Fruit fly (Drosophila melanogaster) whole organism, embryonic: ENCODE results near the gene Cmtr1.

Experiments used
- ATbp ChIP-seq: fragments of 200-800 bp; sonication (Bioruptor generic); optimal IDR thresholded peaks from 2 replicates; lab custom pipeline; 2017; ENCODE audit warnings: missing biosample characterization, mild to moderate bottlenecking, missing genetic modification characterization, missing genetic modification reagents
- Antp ChIP-seq: fragments of 200-800 bp; sonication (Bioruptor generic); optimal IDR thresholded peaks from 3 replicates; lab custom pipeline; 2016; ENCODE audit warnings: missing biosample characterization, missing genetic modification characterization
- CG10267 ChIP-seq: fragments of 200-800 bp; sonication (Bioruptor generic); optimal IDR thresholded peaks from 2 replicates; lab custom pipeline; 2018; ENCODE audit warnings: missing biosample characterization, mild to moderate bottlenecking, missing genetic modification characterization, moderate library complexity
- CG10274 ChIP-seq: fragments of 200-800 bp; sonication (Bioruptor generic); optimal IDR thresholded peaks from 3 replicates; lab custom pipeline; 2017; ENCODE audit warnings: missing biosample characterization, mild to moderate bottlenecking, missing genetic modification characterization
- CG10366 ChIP-seq: fragments of 200-800 bp; sonication (Bioruptor generic); IDR thresholded peaks from 2 replicates; pipeline ENCODE4 v1.3.6; 2022; ENCODE audit warnings: missing biosample characterization, missing genetic modification characterization
- CG10959 ChIP-seq: fragments of 200-800 bp; sonication (Bioruptor generic); IDR thresholded peaks from 2 replicates; pipeline ENCODE4 v1.3.6; 2022; ENCODE audit warnings: missing biosample characterization, missing genetic modification characterization
- CG12391 ChIP-seq: fragments of 200-800 bp; sonication (Bioruptor generic); optimal IDR thresholded peaks from 3 replicates; lab custom pipeline; 2018; ENCODE audit warnings: missing biosample characterization, mild to moderate bottlenecking, missing genetic modification characterization, moderate library complexity
- CG14860 ChIP-seq: fragments of 200-800 bp; sonication (Bioruptor generic); IDR thresholded peaks from 3 replicates; pipeline ENCODE4 v1.3.6; 2022; ENCODE audit warnings: missing biosample characterization, missing genetic modification characterization; ENCODE audit not compliant: partially characterized antibody
- CG1602 ChIP-seq: fragments of 200-800 bp; sonication (Bioruptor generic); optimal IDR thresholded peaks from 3 replicates; lab custom pipeline; 2016; ENCODE audit warnings: missing biosample characterization, missing genetic modification characterization
- CG1603 ChIP-seq: fragments of 200-800 bp; sonication (Bioruptor generic); optimal IDR thresholded peaks from 2 replicates; lab custom pipeline; 2019; ENCODE audit warnings: missing biosample characterization, mild to moderate bottlenecking, missing genetic modification characterization, moderate library complexity
- CG18599 ChIP-seq: fragments of 200-800 bp; sonication (Bioruptor generic); optimal IDR thresholded peaks from 3 replicates; lab custom pipeline; 2017; ENCODE audit warnings: missing biosample characterization, missing genetic modification characterization, mild to moderate bottlenecking, moderate library complexity, missing genetic modification reagents
- CG2116 ChIP-seq: fragments of 200-800 bp; sonication (Bioruptor generic); optimal IDR thresholded peaks from 3 replicates; lab custom pipeline; 2018; ENCODE audit warnings: missing biosample characterization, mild to moderate bottlenecking, missing genetic modification characterization
- CG3065 ChIP-seq: fragments of 200-800 bp; sonication (Bioruptor generic); optimal IDR thresholded peaks from 2 replicates; lab custom pipeline; 2016; ENCODE audit warnings: missing biosample characterization, missing genetic modification characterization
- CG32767 ChIP-seq: fragments of 200-800 bp; sonication (Bioruptor generic); IDR thresholded peaks from 2 replicates; pipeline ENCODE4 v1.3.6; 2022; ENCODE audit warnings: missing biosample characterization, missing genetic modification characterization
- CG43689 ChIP-seq: fragments of 200-800 bp; sonication (Bioruptor generic); IDR thresholded peaks from 2 replicates; pipeline ENCODE4 v1.3.6; 2022; ENCODE audit warnings: missing biosample characterization, missing genetic modification characterization
- CG4617 ChIP-seq: fragments of 200-800 bp; sonication (Bioruptor generic); optimal IDR thresholded peaks from 3 replicates; lab custom pipeline; 2016; ENCODE audit warnings: missing biosample characterization, missing genetic modification characterization, borderline replicate concordance
- CG6175 ChIP-seq: fragments of 200-800 bp; sonication (Bioruptor generic); IDR thresholded peaks from 3 replicates; pipeline ENCODE4 v1.3.6; 2022; ENCODE audit warnings: missing biosample characterization, missing genetic modification characterization
- CG7556 ChIP-seq: fragments of 200-800 bp; sonication (Bioruptor generic); optimal IDR thresholded peaks from 2 replicates; lab custom pipeline; 2017; ENCODE audit warnings: missing biosample characterization, mild to moderate bottlenecking, missing genetic modification characterization
- CG7963 ChIP-seq: fragments of 200-800 bp; sonication (Bioruptor generic); IDR thresholded peaks from 3 replicates; pipeline ENCODE4 v1.3.6; 2022; ENCODE audit warnings: missing biosample characterization, missing genetic modification characterization; ENCODE audit not compliant: partially characterized antibody
- CG8388 ChIP-seq: fragments of 200-800 bp; sonication (Bioruptor generic); optimal IDR thresholded peaks from 2 replicates; lab custom pipeline; 2019; ENCODE audit warnings: missing biosample characterization, mild to moderate bottlenecking, missing genetic modification characterization, moderate library complexity
- CG9817 ChIP-seq: fragments of 200-800 bp; sonication (Bioruptor generic); optimal IDR thresholded peaks from 2 replicates; lab custom pipeline; 2018; ENCODE audit warnings: missing biosample characterization, mild to moderate bottlenecking, missing genetic modification characterization, moderate library complexity
- CG9932 ChIP-seq: fragments of 200-800 bp; sonication (Bioruptor generic); IDR thresholded peaks from 2 replicates; pipeline ENCODE4 v1.3.6; 2022; ENCODE audit warnings: missing biosample characterization, missing genetic modification characterization
- D19B ChIP-seq: fragments of 200-800 bp; sonication (Bioruptor generic); optimal IDR thresholded peaks from 2 replicates; lab custom pipeline; 2017; ENCODE audit warnings: missing biosample characterization, mild to moderate bottlenecking, missing genetic modification characterization
- Dip3 ChIP-seq: fragments of 200-800 bp; sonication (Bioruptor generic); optimal IDR thresholded peaks from 3 replicates; lab custom pipeline; 2016; ENCODE audit warnings: missing biosample characterization, missing genetic modification characterization
- Dp ChIP-seq: fragments of 200-800 bp; sonication (Bioruptor generic); optimal IDR thresholded peaks from 2 replicates; lab custom pipeline; 2018; ENCODE audit warnings: missing biosample characterization, mild to moderate bottlenecking, missing genetic modification characterization, moderate library complexity
- HmgD ChIP-seq: fragments of 200-800 bp; sonication (Bioruptor generic); optimal IDR thresholded peaks from 3 replicates; lab custom pipeline; 2016; ENCODE audit warnings: missing biosample characterization, missing genetic modification characterization
- MESR4 ChIP-seq: fragments of 200-800 bp; sonication (Bioruptor generic); optimal IDR thresholded peaks from 2 replicates; lab custom pipeline; 2018; ENCODE audit warnings: missing biosample characterization, mild to moderate bottlenecking, missing genetic modification characterization, moderate library complexity
- Neu2 ChIP-seq: fragments of 200-800 bp; sonication (Bioruptor generic); optimal IDR thresholded peaks from 3 replicates; lab custom pipeline; 2016; ENCODE audit warnings: missing biosample characterization, missing genetic modification characterization, borderline replicate concordance
- Scr ChIP-seq: fragments of 200-800 bp; sonication (Bioruptor generic); IDR thresholded peaks from 2 replicates; pipeline ENCODE4 v1.3.6; 2022; ENCODE audit warnings: missing biosample characterization, missing genetic modification characterization; ENCODE audit not compliant: partially characterized antibody
- Sry-β ChIP-seq: fragments of 200-800 bp; sonication (Bioruptor generic); optimal IDR thresholded peaks from 2 replicates; lab custom pipeline; 2018; ENCODE audit warnings: missing biosample characterization, mild to moderate bottlenecking, missing genetic modification characterization, moderate library complexity
- Sry-δ ChIP-seq: fragments of 200-800 bp; sonication (Bioruptor generic); optimal IDR thresholded peaks from 2 replicates; lab custom pipeline; 2016; ENCODE audit warnings: missing biosample characterization, missing genetic modification characterization
- ac ChIP-seq: fragments of 200-800 bp; sonication (Bioruptor generic); optimal IDR thresholded peaks from 3 replicates; lab custom pipeline; 2017; ENCODE audit warnings: missing biosample characterization, mild to moderate bottlenecking, missing genetic modification characterization
- ase ChIP-seq: fragments of 200-800 bp; sonication (Bioruptor generic); IDR thresholded peaks from 3 replicates; pipeline ENCODE4 v1.3.6; 2022; ENCODE audit warnings: missing biosample characterization, missing genetic modification characterization
- bbx ChIP-seq: fragments of 200-800 bp; sonication (Bioruptor generic); IDR thresholded peaks from 2 replicates; pipeline ENCODE4 v1.3.6; 2022; ENCODE audit warnings: missing biosample characterization, missing genetic modification characterization; ENCODE audit not compliant: partially characterized antibody
- btn ChIP-seq: fragments of 200-800 bp; sonication (Bioruptor generic); optimal IDR thresholded peaks from 2 replicates; lab custom pipeline; 2016; ENCODE audit warnings: missing biosample characterization, missing genetic modification characterization
- corto ChIP-seq: fragments of 200-800 bp; sonication (Bioruptor generic); optimal IDR thresholded peaks from 2 replicates; lab custom pipeline; 2016; ENCODE audit warnings: missing biosample characterization, mild to moderate bottlenecking, missing genetic modification characterization, moderate library complexity
- croc ChIP-seq: fragments of 200-800 bp; sonication (Bioruptor generic); conservative IDR thresholded peaks from 3 replicates; pipeline ENCODE4 v1.3.6; 2022; ENCODE audit warnings: missing biosample characterization, missing genetic modification characterization
- fru ChIP-seq: fragments of >200 bp; optimal IDR thresholded peaks from 2 replicates; lab custom pipeline; 2017
- gsb-n ChIP-seq: fragments of 200-800 bp; sonication (Bioruptor generic); optimal IDR thresholded peaks from 3 replicates; lab custom pipeline; 2018; ENCODE audit warnings: missing biosample characterization, mild to moderate bottlenecking, missing genetic modification characterization
- her ChIP-seq: fragments of 200-800 bp; sonication (Bioruptor generic); optimal IDR thresholded peaks from 2 replicates; lab custom pipeline; 2016; ENCODE audit warnings: missing biosample characterization, missing genetic modification characterization
- kah ChIP-seq: fragments of 200-800 bp; sonication (Bioruptor generic); optimal IDR thresholded peaks from 2 replicates; lab custom pipeline; 2018; ENCODE audit warnings: missing biosample characterization, mild to moderate bottlenecking, missing genetic modification characterization
- mam ChIP-seq: fragments of 200-800 bp; sonication (Bioruptor generic); optimal IDR thresholded peaks from 3 replicates; lab custom pipeline; 2016; ENCODE audit warnings: missing biosample characterization, missing genetic modification characterization
- nerfin-2 ChIP-seq: fragments of 200-800 bp; sonication (Bioruptor generic); IDR thresholded peaks from 2 replicates; pipeline ENCODE4 v1.3.6; 2022; ENCODE audit warnings: missing biosample characterization, missing genetic modification characterization; ENCODE audit not compliant: partially characterized antibody
- pfk ChIP-seq: fragments of 200-800 bp; sonication (Bioruptor generic); optimal IDR thresholded peaks from 2 replicates; lab custom pipeline; 2018; ENCODE audit warnings: missing biosample characterization, mild to moderate bottlenecking, missing genetic modification characterization, moderate library complexity
- pnt ChIP-seq: fragments of 200-800 bp; sonication (Bioruptor generic); optimal IDR thresholded peaks from 3 replicates; lab custom pipeline; 2016; ENCODE audit warnings: missing biosample characterization, missing genetic modification characterization
- schlank ChIP-seq: fragments of 200-800 bp; sonication (Bioruptor generic); optimal IDR thresholded peaks from 2 replicates; lab custom pipeline; 2018; ENCODE audit warnings: missing biosample characterization, mild to moderate bottlenecking, missing genetic modification characterization
- stc ChIP-seq: fragments of 200-800 bp; sonication (Bioruptor generic); IDR thresholded peaks from 2 replicates; pipeline ENCODE4 v1.3.6; 2022; ENCODE audit warnings: missing biosample characterization, missing genetic modification characterization
- vvl ChIP-seq: fragments of 200-800 bp; sonication (Bioruptor generic); IDR thresholded peaks from 2 replicates; pipeline ENCODE4 v1.3.6; 2022; ENCODE audit warnings: missing biosample characterization, missing genetic modification characterization

The Cmtr1 gene

DNA sequence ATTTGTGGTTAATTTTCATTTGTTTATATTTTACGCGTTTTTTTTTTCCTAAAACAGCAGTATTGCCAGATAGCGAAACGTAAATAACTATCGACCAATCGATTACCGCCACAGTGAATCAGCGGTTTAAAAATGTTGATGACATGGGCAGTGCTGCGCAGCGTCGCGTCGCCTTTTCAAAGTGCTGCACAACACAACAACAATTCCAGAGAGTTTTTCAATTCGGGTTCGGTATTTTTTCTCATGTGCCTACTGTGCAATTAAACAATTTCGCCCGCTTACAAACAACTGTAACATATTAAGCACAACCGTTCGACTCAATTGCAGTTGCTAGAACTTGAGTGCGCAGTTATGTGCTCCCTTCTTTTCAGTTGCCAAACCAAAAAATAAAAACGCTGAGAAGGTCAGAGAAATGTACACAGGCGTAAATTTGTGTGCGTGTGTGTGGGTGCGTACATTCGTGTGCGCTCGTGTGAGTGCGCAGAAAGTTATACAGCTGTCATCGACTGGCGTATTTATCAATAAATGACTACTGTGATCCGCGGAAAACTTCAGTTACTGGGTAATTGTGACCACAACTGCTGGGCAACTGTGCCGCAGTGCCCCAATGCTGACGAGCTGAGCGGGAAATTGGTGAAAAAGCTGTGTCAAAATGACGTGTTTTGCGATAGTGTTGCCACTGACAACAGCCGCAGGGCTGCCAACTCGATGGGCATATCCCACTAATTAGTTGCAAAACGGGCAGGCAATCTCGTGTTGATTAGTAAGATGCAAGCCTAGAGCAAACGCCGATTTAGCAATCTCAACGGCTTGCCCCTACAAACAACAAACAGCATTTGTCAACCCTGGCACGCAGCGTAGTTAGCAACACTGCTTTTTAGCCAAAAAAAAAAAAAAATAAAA is 16.3 kb upstream of the Cmtr1 start, which contains the start of the genes tyf and Tip60 (continued):
- TF ChIP-seq ase (GFP tag; lab: Robert Waterston, UW) (no peak), ac (no peak), CG43689 (GFP tag; lab: Robert Waterston, UW) (no peak), her (GFP tag; lab: Kevin White, UChicago) (peak; percentile 37), Scr (GFP tag; lab: Robert Waterston, UW) (peak; percentile 47), CG7556 (GFP tag; lab: Kevin White, UChicago) (no peak), CG10366 (GFP tag; lab: Robert Waterston, UW) (no peak), mam (GFP tag; lab: Kevin White, UChicago) (peak; percentile 36), CG12391 (peak; percentile 1), gsb-n (tag; lab: Kevin White, UChicago) (no peak), corto (GFP tag; lab: Kevin White, UChicago) (no peak), CG10267 (tag; lab: Kevin White, UChicago) (peak; percentile 88), stc (GFP tag; lab: Robert Waterston, UW) (no peak), Dip3 (GFP tag; lab: Kevin White, UChicago) (no peak), Dp (peak; percentile 49), ATbp (no peak), nerfin-2 (GFP tag; lab: Robert Waterston, UW) (peak; percentile 51; the same call in 1 of the 2 replicates), CG3065 (GFP tag; lab: Kevin White, UChicago) (no peak), pfk (no peak), Neu2 (GFP tag; lab: Kevin White, UChicago) (no peak), Antp (GFP tag; lab: Kevin White, UChicago) (peak; percentile 42), btn (GFP tag; lab: Kevin White, UChicago) (no peak), schlank (no peak), vvl (GFP tag; lab: Robert Waterston, UW) (peak; percentile 11; the same call in 1 of the 2 replicates), CG2116 (GFP tag; lab: Kevin White, UChicago) (peak; percentile 39), bbx (peak; percentile 58; the same call in 1 of the 2 replicates), Sry-δ (peak; percentile 68), CG9817 (peak; percentile 25), CG6175 (0 out of 3 replicates have a peak, but pooled peaks have one; percentile 54), MESR4 (GFP tag; lab: Kevin White, UChicago) (peak; percentile 87), CG1602 (GFP tag; lab: Kevin White, UChicago) (no peak), CG18599 (peak; percentile 34), HmgD (GFP tag; lab: Kevin White, UChicago) (peak; percentile 40), CG1603 (tag; lab: Kevin White, UChicago) (peak; percentile 51), fru (no peak), CG9932 (GFP tag; lab: Robert Waterston, UW) (peak; percentile 53), CG14860 (GFP tag; lab: Robert Waterston, UW) (peak; percentile 38; the same call in 1 of the 3 replicates), Sry-β (GFP tag; lab: Kevin White, UChicago) (peak; percentile 69), pnt (GFP tag; lab: Kevin White, UChicago) (no peak), croc (GFP tag; lab: Robert Waterston, UW) (no peak), CG32767 (GFP tag; lab: Robert Waterston, UW) (0 out of 2 replicates have a peak, but pooled peaks have one; percentile 32), CG10959 (GFP tag; lab: Robert Waterston, UW) (no peak), CG10274 (GFP tag; lab: Kevin White, UChicago) (no peak), kah (GFP tag; lab: Kevin White, UChicago) (no peak), D19B (GFP tag; lab: Kevin White, UChicago) (no peak), CG4617 (GFP tag; lab: Kevin White, UChicago) (peak; percentile 65), CG8388 (GFP tag; lab: Kevin White, UChicago) (no peak), CG7963 (GFP tag; lab: Robert Waterston, UW) (0 out of 3 replicates have a peak, but pooled peaks have one; percentile 9)
